Worm (Caenorhabditis elegans) whole organism, L2 larva: ENCODE data around the gene srbc-58.
A peak's percentile ranks its signal among the peaks of the same experiment; 100 is the strongest.

ENCODE experiments used
- C34F6.9 ChIP-seq: fragments of 150-350 bp; optimal IDR thresholded peaks from 2 replicates; lab custom pipeline; 2014; ENCODE audit warnings: missing biosample characterization, missing genetic modification characterization
- F13H6.1 ChIP-seq: sonication (generic microtip); optimal IDR thresholded peaks from 2 replicates; lab custom pipeline; 2016; ENCODE audit warnings: missing genetic modification characterization, missing compliant biosample characterization
- R02D3.7 ChIP-seq: fragments of 150-350 bp; optimal IDR thresholded peaks from 2 replicates; lab custom pipeline; 2014; ENCODE audit warnings: missing biosample characterization, missing genetic modification characterization
- Y55F3AM.14 ChIP-seq: fragments of 200-800 bp; sonication (Bioruptor generic); optimal IDR thresholded peaks from 2 replicates; lab custom pipeline; 2018; ENCODE audit warnings: mild to moderate bottlenecking, missing genetic modification characterization, missing compliant biosample characterization
- ZK546.5 ChIP-seq: sonication (generic microtip); optimal IDR thresholded peaks from 2 replicates; lab custom pipeline; 2017; ENCODE audit warnings: missing biosample characterization, missing genetic modification characterization
- alr-1 ChIP-seq: fragments of 150-350 bp; optimal IDR thresholded peaks from 2 replicates; lab custom pipeline; 2014; ENCODE audit warnings: missing biosample characterization, missing genetic modification characterization
- aly-2 ChIP-seq: fragments of 150-350 bp; optimal IDR thresholded peaks from 2 replicates; lab custom pipeline; 2014; ENCODE audit warnings: missing biosample characterization, missing genetic modification characterization
- ama-1 ChIP-seq: fragments of 150-350 bp; optimal IDR thresholded peaks from 2 replicates; lab custom pipeline; 2018; ENCODE audit warnings: inconsistent platforms
- blmp-1 ChIP-seq: sonication (generic microtip); optimal IDR thresholded peaks from 2 replicates; lab custom pipeline; 2017; ENCODE audit warnings: missing genetic modification characterization, mild to moderate bottlenecking, missing compliant biosample characterization, antibody characterized with exemption, moderate library complexity; ENCODE audit not compliant: insufficient read depth
- ceh-16 ChIP-seq: fragments of 150-350 bp; optimal IDR thresholded peaks from 2 replicates; lab custom pipeline; 2014; ENCODE audit warnings: missing biosample characterization, missing genetic modification characterization
- ceh-82 ChIP-seq: fragments of 150-350 bp; optimal IDR thresholded peaks from 2 replicates; lab custom pipeline; 2014; ENCODE audit warnings: missing biosample characterization, missing genetic modification characterization
- crh-2 ChIP-seq: sonication (generic microtip); optimal IDR thresholded peaks from 2 replicates; lab custom pipeline; 2017; ENCODE audit warnings: missing biosample characterization, missing genetic modification characterization
- elt-1 ChIP-seq: fragments of 150-350 bp; optimal IDR thresholded peaks from 2 replicates; lab custom pipeline; 2014; ENCODE audit warnings: missing biosample characterization, missing genetic modification characterization
- elt-3 ChIP-seq: sonication (generic microtip); optimal IDR thresholded peaks from 2 replicates; lab custom pipeline; 2017; ENCODE audit warnings: missing biosample characterization, missing genetic modification characterization
- fos-1 ChIP-seq: fragments of 150-350 bp; optimal IDR thresholded peaks from 2 replicates; lab custom pipeline; 2014; ENCODE audit warnings: missing biosample characterization, missing genetic modification characterization
- lin-11 ChIP-seq: fragments of 150-350 bp; sonication (generic microtip); optimal IDR thresholded peaks from 2 replicates; lab custom pipeline; 2014; ENCODE audit warnings: missing biosample characterization, missing genetic modification characterization, inconsistent platforms, mixed read lengths
- lin-13 ChIP-seq: fragments of 150-350 bp; optimal IDR thresholded peaks from 2 replicates; lab custom pipeline; 2014; ENCODE audit warnings: missing biosample characterization, missing genetic modification reagents, missing genetic modification characterization
- lin-39 ChIP-seq: fragments of 150-350 bp; optimal IDR thresholded peaks from 2 replicates; lab custom pipeline; 2014; ENCODE audit warnings: missing biosample characterization, missing genetic modification reagents, missing genetic modification characterization
- lsy-2 ChIP-seq, 2 experiments: fragments of 150-350 bp in 1 of 2; sonication (generic microtip) in 1 of 2; optimal IDR thresholded peaks; 2 replicates each; lab custom pipeline; 2014 to 2017; ENCODE audit warnings: missing biosample characterization in 2 of 2, missing genetic modification characterization in 2 of 2
- mab-5 ChIP-seq: fragments of 150-350 bp; optimal IDR thresholded peaks from 2 replicates; lab custom pipeline; 2014; ENCODE audit warnings: missing biosample characterization, missing genetic modification characterization
- mbf-1 ChIP-seq: sonication (generic microtip); optimal IDR thresholded peaks from 2 replicates; lab custom pipeline; 2017; ENCODE audit warnings: missing biosample characterization, missing genetic modification characterization
- mdl-1 ChIP-seq, 2 experiments: fragments of 150-350 bp in 1 of 2; sonication (generic microtip) in 1 of 2; optimal IDR thresholded peaks; 2 replicates each; lab custom pipeline; 2017; ENCODE audit warnings: missing biosample characterization in 2 of 2, missing genetic modification characterization in 2 of 2
- nhr-10 ChIP-seq: sonication (generic microtip); optimal IDR thresholded peaks from 2 replicates; lab custom pipeline; 2017; ENCODE audit warnings: missing biosample characterization, missing genetic modification characterization
- nhr-12 ChIP-seq: fragments of 150-350 bp; optimal IDR thresholded peaks from 2 replicates; lab custom pipeline; 2014; ENCODE audit warnings: missing biosample characterization, missing genetic modification characterization
- nhr-129 ChIP-seq: fragments of 150-350 bp; optimal IDR thresholded peaks from 2 replicates; lab custom pipeline; 2014; ENCODE audit warnings: missing biosample characterization, missing genetic modification characterization
- nhr-21 ChIP-seq: fragments of 150-350 bp; optimal IDR thresholded peaks from 2 replicates; lab custom pipeline; 2014; ENCODE audit warnings: missing biosample characterization, missing genetic modification characterization
- nhr-23 ChIP-seq: fragments of 150-350 bp; optimal IDR thresholded peaks from 2 replicates; lab custom pipeline; 2014; ENCODE audit warnings: missing biosample characterization, missing genetic modification reagents, missing genetic modification characterization
- nhr-237 ChIP-seq: fragments of 150-350 bp; optimal IDR thresholded peaks from 2 replicates; lab custom pipeline; 2014; ENCODE audit warnings: missing biosample characterization, missing genetic modification characterization
- nhr-25 ChIP-seq: fragments of 150-350 bp; sonication (generic microtip); optimal IDR thresholded peaks from 3 replicates; lab custom pipeline; 2014; ENCODE audit warnings: missing biosample characterization, missing genetic modification characterization
- nhr-6 ChIP-seq: fragments of 150-350 bp; optimal IDR thresholded peaks from 2 replicates; lab custom pipeline; 2014; ENCODE audit warnings: missing biosample characterization, missing genetic modification characterization
- nhr-77 ChIP-seq: fragments of 150-350 bp; optimal IDR thresholded peaks from 2 replicates; lab custom pipeline; 2014; ENCODE audit warnings: missing biosample characterization, missing genetic modification characterization
- peb-1 ChIP-seq: fragments of 150-350 bp; optimal IDR thresholded peaks from 2 replicates; lab custom pipeline; 2014; ENCODE audit warnings: missing biosample characterization, missing genetic modification characterization
- skn-1 ChIP-seq: sonication (generic microtip); optimal IDR thresholded peaks from 2 replicates; lab custom pipeline; 2017; ENCODE audit warnings: missing biosample characterization, missing genetic modification characterization
- sma-9 ChIP-seq, 2 experiments: fragments of 150-350 bp in 1 of 2; sonication (generic microtip) in 1 of 2; optimal IDR thresholded peaks; 2 replicates each; lab custom pipeline; 2014 to 2016; ENCODE audit warnings: missing genetic modification characterization in 2 of 2, mild to moderate bottlenecking in 1 of 2, missing biosample characterization in 1 of 2, missing compliant biosample characterization in 1 of 2, missing genetic modification reagents in 1 of 2, moderate library complexity in 1 of 2
- snpc-4 ChIP-seq: fragments of 150-350 bp; optimal IDR thresholded peaks from 2 replicates; lab custom pipeline; 2014; ENCODE audit warnings: missing biosample characterization, missing genetic modification characterization
- unc-39 ChIP-seq: fragments of 150-350 bp; optimal IDR thresholded peaks from 2 replicates; lab custom pipeline; 2014; ENCODE audit warnings: missing biosample characterization, missing genetic modification characterization
- unc-55 ChIP-seq: fragments of 150-350 bp; sonication (generic microtip); optimal IDR thresholded peaks from 3 replicates; lab custom pipeline; 2014; ENCODE audit warnings: missing biosample characterization, missing genetic modification reagents, missing genetic modification characterization
- unc-62 ChIP-seq: fragments of 150-350 bp; optimal IDR thresholded peaks from 2 replicates; lab custom pipeline; 2014; ENCODE audit warnings: missing biosample characterization, missing genetic modification reagents, missing genetic modification characterization
- zag-1 ChIP-seq: fragments of 150-350 bp; optimal IDR thresholded peaks from 2 replicates; lab custom pipeline; 2014; ENCODE audit warnings: missing biosample characterization, missing genetic modification characterization
- ztf-11 ChIP-seq: sonication (generic microtip); optimal IDR thresholded peaks from 2 replicates; lab custom pipeline; 2017; ENCODE audit warnings: missing biosample characterization, missing genetic modification characterization

The srbc-58 gene

DNA sequence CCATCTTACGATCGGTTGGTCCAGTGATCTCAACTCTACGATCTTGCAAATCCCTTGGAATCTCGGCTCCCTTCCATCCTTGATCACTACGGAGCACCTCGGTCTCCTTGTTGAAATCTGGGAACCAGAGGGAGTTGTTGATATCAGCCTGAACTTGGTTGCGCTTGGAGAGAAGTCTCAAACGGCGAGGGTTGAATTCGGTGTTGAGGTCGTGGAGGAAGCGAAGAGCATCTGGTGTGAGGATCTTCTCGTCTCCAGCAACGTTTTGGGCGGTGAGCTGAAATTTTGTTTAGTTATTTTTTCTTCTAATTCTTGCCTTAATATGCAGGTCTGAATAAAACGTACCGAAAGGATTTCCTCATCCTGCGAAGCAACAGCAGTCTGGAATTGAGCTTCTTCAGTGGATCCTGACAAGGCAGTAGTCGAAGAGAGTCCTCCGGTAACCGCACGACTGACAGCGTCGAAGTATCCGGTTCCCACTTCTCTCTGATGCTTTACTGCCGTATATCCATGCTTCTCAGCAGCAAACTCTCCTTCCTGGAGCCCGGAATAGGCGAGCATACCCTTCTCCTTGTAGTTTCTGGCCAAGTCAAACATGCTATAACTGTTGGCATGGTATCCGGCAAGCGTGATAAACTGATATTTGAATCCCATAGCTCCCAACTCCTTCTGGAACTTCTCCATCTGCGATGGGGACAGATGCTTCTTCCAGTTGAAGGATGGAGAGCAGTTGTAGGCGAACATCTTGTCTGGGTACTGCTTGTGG lies 48.8 kb upstream of the srbc-58 start:
- peak in 1 of 2 experiments; percentile 29 for TF ChIP-seq lsy-2 (tag; optimal IDR thresholded peaks at IDR 0.05; lab: Kevin White, UChicago)
- TF ChIP-seq nhr-237: no peak
- peak; percentile 94 for TF ChIP-seq ama-1 (lab: Kevin White, UChicago)
- no peak for TF ChIP-seq zag-1 (tag; lab: Kevin White, UChicago)
- peak; percentile 14 for TF ChIP-seq crh-2 (tag; lab: Kevin White, UChicago)
- peak; percentile 27 for TF ChIP-seq Y55F3AM.14 (GFP tag; lab: Kevin White, UChicago)
- TF ChIP-seq, all 48 proteins: peak for 4

ce11 chrV:726573-727483 lies 48.0 kb upstream of the srbc-58 start:
- no peak for TF ChIP-seq blmp-1 (tag; lab: Kevin White, UChicago)
- no peak for TF ChIP-seq skn-1 (tag; lab: Kevin White, UChicago)
- peak; percentile 20 for TF ChIP-seq sma-9 (GFP tag; optimal IDR thresholded peaks at IDR 0.05; lab: Kevin White, UChicago)
- no peak for TF ChIP-seq sma-9 (tag; optimal IDR thresholded peaks at IDR 0.05; lab: Kevin White, UChicago)
- peak; percentile 48 for TF ChIP-seq lin-13 (GFP tag; lab: Kevin White, UChicago)
- TF ChIP-seq elt-1 (tag; lab: Kevin White, UChicago): no peak
- peak in 1 of 2 experiments; percentile 23 for TF ChIP-seq lsy-2 (tag; optimal IDR thresholded peaks at IDR 0.05; lab: Kevin White, UChicago)
- peak; percentile 38 for TF ChIP-seq lin-11
- TF ChIP-seq nhr-129 (tag; lab: Kevin White, UChicago): peak; percentile 19
- TF ChIP-seq nhr-6 (tag; lab: Kevin White, UChicago): peak; percentile 59
- TF ChIP-seq nhr-25 (tag; lab: Kevin White, UChicago): no peak
- TF ChIP-seq mab-5: no peak
- TF ChIP-seq ama-1 (lab: Kevin White, UChicago): peak; percentile 76
- no peak for TF ChIP-seq nhr-12
- no peak for TF ChIP-seq ztf-11
- peak; percentile 24 for TF ChIP-seq crh-2 (tag; lab: Kevin White, UChicago)
- no peak for TF ChIP-seq aly-2 (tag; lab: Kevin White, UChicago)
- TF ChIP-seq peb-1: no peak
- TF ChIP-seq nhr-237: no peak
- TF ChIP-seq nhr-21 (tag; lab: Kevin White, UChicago): peak; percentile 41
- TF ChIP-seq fos-1 (tag; lab: Kevin White, UChicago): peak; percentile 1
- TF ChIP-seq, all 48 proteins: peak for 10

- no peak for TF ChIP-seq alr-1 (tag; lab: Kevin White, UChicago)
- peak; percentile 54 for TF ChIP-seq nhr-21 (tag; lab: Kevin White, UChicago)
- no peak for TF ChIP-seq mbf-1 (tag; lab: Kevin White, UChicago)
- no peak for TF ChIP-seq elt-3 (tag; lab: Kevin White, UChicago)
- TF ChIP-seq lin-13 (GFP tag; lab: Kevin White, UChicago): peak; percentile 48
- peak; percentile 81 for TF ChIP-seq Y55F3AM.14 (GFP tag; lab: Kevin White, UChicago)
- TF ChIP-seq zag-1 (tag; lab: Kevin White, UChicago): no peak
- peak; percentile 22 for TF ChIP-seq blmp-1 (tag; lab: Kevin White, UChicago)
- peak; percentile 83 for TF ChIP-seq F13H6.1 (tag; lab: Kevin White, UChicago)
- TF ChIP-seq nhr-77 (tag; lab: Kevin White, UChicago): no peak
- no peak for TF ChIP-seq ceh-82
- peak; percentile 84 for TF ChIP-seq sma-9 (GFP tag; optimal IDR thresholded peaks at IDR 0.05; lab: Kevin White, UChicago)
- no peak for TF ChIP-seq sma-9 (tag; optimal IDR thresholded peaks at IDR 0.05; lab: Kevin White, UChicago)
- TF ChIP-seq nhr-25 (tag; lab: Kevin White, UChicago): peak; percentile 12
- peak; percentile 68 for TF ChIP-seq crh-2 (tag; lab: Kevin White, UChicago)
- TF ChIP-seq ceh-16: no peak
- no peak for TF ChIP-seq R02D3.7 (tag; lab: Kevin White, UChicago)
- no peak for TF ChIP-seq unc-39
- TF ChIP-seq fos-1 (tag; lab: Kevin White, UChicago): peak; percentile 22
- no peak for TF ChIP-seq elt-1 (tag; lab: Kevin White, UChicago)
- TF ChIP-seq nhr-12: no peak
- peak; percentile 19 for TF ChIP-seq nhr-10 (tag; lab: Kevin White, UChicago)
- TF ChIP-seq ZK546.5 (tag; lab: Kevin White, UChicago): no peak
- peak; percentile 28 for TF ChIP-seq unc-62 (GFP tag; lab: Kevin White, UChicago)
- TF ChIP-seq mdl-1 (tag; optimal IDR thresholded peaks at IDR 0.05; lab: Kevin White, UChicago): peak in 1 of 2 experiments; percentile 21
- TF ChIP-seq ztf-11: no peak
- peak; percentile 34 for TF ChIP-seq mab-5
- no peak for TF ChIP-seq unc-55 (GFP tag; lab: Kevin White, UChicago)
- TF ChIP-seq C34F6.9 (tag; lab: Kevin White, UChicago): no peak
- no peak for TF ChIP-seq lin-39 (tag; lab: Kevin White, UChicago)
- peak; percentile 10 for TF ChIP-seq nhr-6 (tag; lab: Kevin White, UChicago)
- no peak for TF ChIP-seq skn-1 (tag; lab: Kevin White, UChicago)
- TF ChIP-seq nhr-23 (tag; lab: Kevin White, UChicago): no peak
- no peak for TF ChIP-seq snpc-4 (tag; lab: Kevin White, UChicago)
- no peak for TF ChIP-seq peb-1
Observed at ce11 chrV:727484-728351, 47.1 kb upstream of the srbc-58 start, which contains the start of the genes icl-1 and srh-2. Gene icl-1 (minus strand): TSS chrV:728004. Gene srh-2 (plus strand): TSS chrV:728301.
